Worm (Caenorhabditis elegans): Measurements from ENCODE around the gene copb-1.
A peak's percentile ranks its signal among the peaks of the same experiment; 100 is the strongest.

DNA sequence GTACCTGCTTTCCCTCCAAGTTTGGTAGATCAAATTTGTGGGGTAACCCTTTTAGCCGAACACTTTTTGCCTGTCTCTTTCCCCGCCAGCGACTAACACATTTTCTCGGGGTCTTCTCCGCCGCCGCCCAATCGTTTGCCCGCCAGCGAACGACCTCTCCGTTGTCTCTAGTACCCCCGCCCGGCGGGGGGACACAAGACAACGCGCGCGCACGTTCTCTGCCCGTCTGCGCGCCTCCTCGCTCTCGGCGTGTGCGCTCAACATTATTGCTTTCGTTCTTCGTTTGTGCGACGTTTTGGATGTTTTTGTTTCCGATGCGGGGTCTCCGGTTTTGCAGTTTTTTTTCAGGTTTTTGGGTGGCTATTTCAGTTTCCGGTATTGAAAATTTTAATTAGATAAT, 23.1 kb upstream of the copb-1 start:
- TF ChIP-seq madf-2 (tag; optimal IDR thresholded peaks at IDR 0.05), result no peak
- TF ChIP-seq ceh-24 (tag; optimal IDR thresholded peaks at IDR 0.05), result no peak
- no peak for TF ChIP-seq npax-4 (tag; optimal IDR thresholded peaks at IDR 0.05)
- TF ChIP-seq hlh-30 (tag; optimal IDR thresholded peaks at IDR 0.05; ENCODE audit: insufficient read depth), result peak; percentile 67
- TF ChIP-seq pqm-1 (tag; optimal IDR thresholded peaks at IDR 0.05), result no peak
- no peak for TF ChIP-seq unc-86 (tag; optimal IDR thresholded peaks at IDR 0.05)
- peak; percentile 0 for TF ChIP-seq ceh-19 (GFP tag; optimal IDR thresholded peaks at IDR 0.05)
- TF ChIP-seq fkh-10 (GFP tag; optimal IDR thresholded peaks at IDR 0.05), result no peak
- peak; percentile 25 for TF ChIP-seq sox-4 (tag; optimal IDR thresholded peaks at IDR 0.05)
- TF ChIP-seq pha-4 (tag; optimal IDR thresholded peaks at IDR 0.05), result no peak
- TF ChIP-seq che-1 (tag; optimal IDR thresholded peaks at IDR 0.05), result no peak
- TF ChIP-seq ztf-16 (tag; optimal IDR thresholded peaks at IDR 0.05), result no peak
